Worm (Caenorhabditis elegans) whole organism, L2 larva: ENCODE data around the gene acr-3.

Experiments used
- C34F6.9 ChIP-seq: fragments of 150-350 bp; optimal IDR thresholded peaks from 2 replicates; lab custom pipeline; 2014; ENCODE audit warnings: missing biosample characterization, missing genetic modification characterization
- F13H6.1 ChIP-seq: sonication (generic microtip); optimal IDR thresholded peaks from 2 replicates; lab custom pipeline; 2016; ENCODE audit warnings: missing genetic modification characterization, missing compliant biosample characterization
- Y55F3AM.14 ChIP-seq: fragments of 200-800 bp; sonication (Bioruptor generic); optimal IDR thresholded peaks from 2 replicates; lab custom pipeline; 2018; ENCODE audit warnings: mild to moderate bottlenecking, missing genetic modification characterization, missing compliant biosample characterization
- aly-2 ChIP-seq: fragments of 150-350 bp; optimal IDR thresholded peaks from 2 replicates; lab custom pipeline; 2014; ENCODE audit warnings: missing biosample characterization, missing genetic modification characterization
- ceh-16 ChIP-seq: fragments of 150-350 bp; optimal IDR thresholded peaks from 2 replicates; lab custom pipeline; 2014; ENCODE audit warnings: missing biosample characterization, missing genetic modification characterization
- ceh-82 ChIP-seq: fragments of 150-350 bp; optimal IDR thresholded peaks from 2 replicates; lab custom pipeline; 2014; ENCODE audit warnings: missing biosample characterization, missing genetic modification characterization
- crh-2 ChIP-seq: sonication (generic microtip); optimal IDR thresholded peaks from 2 replicates; lab custom pipeline; 2017; ENCODE audit warnings: missing biosample characterization, missing genetic modification characterization
- dmd-4 ChIP-seq: sonication (generic microtip); optimal IDR thresholded peaks from 2 replicates; lab custom pipeline; 2017; ENCODE audit warnings: missing biosample characterization, missing genetic modification characterization
- elt-1 ChIP-seq: fragments of 150-350 bp; optimal IDR thresholded peaks from 2 replicates; lab custom pipeline; 2014; ENCODE audit warnings: missing biosample characterization, missing genetic modification characterization
- elt-3 ChIP-seq: sonication (generic microtip); optimal IDR thresholded peaks from 2 replicates; lab custom pipeline; 2017; ENCODE audit warnings: missing biosample characterization, missing genetic modification characterization
- fos-1 ChIP-seq: fragments of 150-350 bp; optimal IDR thresholded peaks from 2 replicates; lab custom pipeline; 2014; ENCODE audit warnings: missing biosample characterization, missing genetic modification characterization
- gmeb-1 ChIP-seq: fragments of 150-350 bp; optimal IDR thresholded peaks from 2 replicates; lab custom pipeline; 2014; ENCODE audit warnings: missing biosample characterization, missing genetic modification characterization
- lin-11 ChIP-seq: fragments of 150-350 bp; sonication (generic microtip); optimal IDR thresholded peaks from 2 replicates; lab custom pipeline; 2014; ENCODE audit warnings: missing biosample characterization, missing genetic modification characterization, inconsistent platforms, mixed read lengths
- lin-13 ChIP-seq: fragments of 150-350 bp; optimal IDR thresholded peaks from 2 replicates; lab custom pipeline; 2014; ENCODE audit warnings: missing biosample characterization, missing genetic modification reagents, missing genetic modification characterization
- mab-5 ChIP-seq: fragments of 150-350 bp; optimal IDR thresholded peaks from 2 replicates; lab custom pipeline; 2014; ENCODE audit warnings: missing biosample characterization, missing genetic modification characterization
- mbf-1 ChIP-seq: sonication (generic microtip); optimal IDR thresholded peaks from 2 replicates; lab custom pipeline; 2017; ENCODE audit warnings: missing biosample characterization, missing genetic modification characterization
- mdl-1 ChIP-seq, 2 experiments: fragments of 150-350 bp in 1 of 2; sonication (generic microtip) in 1 of 2; optimal IDR thresholded peaks; 2 replicates each; lab custom pipeline; 2017; ENCODE audit warnings: missing biosample characterization in 2 of 2, missing genetic modification characterization in 2 of 2
- nhr-129 ChIP-seq: fragments of 150-350 bp; optimal IDR thresholded peaks from 2 replicates; lab custom pipeline; 2014; ENCODE audit warnings: missing biosample characterization, missing genetic modification characterization
- nhr-21 ChIP-seq: fragments of 150-350 bp; optimal IDR thresholded peaks from 2 replicates; lab custom pipeline; 2014; ENCODE audit warnings: missing biosample characterization, missing genetic modification characterization
- nhr-25 ChIP-seq: fragments of 150-350 bp; sonication (generic microtip); optimal IDR thresholded peaks from 3 replicates; lab custom pipeline; 2014; ENCODE audit warnings: missing biosample characterization, missing genetic modification characterization
- peb-1 ChIP-seq: fragments of 150-350 bp; optimal IDR thresholded peaks from 2 replicates; lab custom pipeline; 2014; ENCODE audit warnings: missing biosample characterization, missing genetic modification characterization
- skn-1 ChIP-seq: sonication (generic microtip); optimal IDR thresholded peaks from 2 replicates; lab custom pipeline; 2017; ENCODE audit warnings: missing biosample characterization, missing genetic modification characterization
- sma-3 ChIP-seq: sonication (generic microtip); optimal IDR thresholded peaks from 2 replicates; lab custom pipeline; 2016; ENCODE audit warnings: missing genetic modification reagents, missing genetic modification characterization, missing compliant biosample characterization
- sma-9 ChIP-seq, 2 experiments: fragments of 150-350 bp in 1 of 2; sonication (generic microtip) in 1 of 2; optimal IDR thresholded peaks; 2 replicates each; lab custom pipeline; 2014 to 2016; ENCODE audit warnings: missing genetic modification characterization in 2 of 2, mild to moderate bottlenecking in 1 of 2, missing biosample characterization in 1 of 2, missing compliant biosample characterization in 1 of 2, missing genetic modification reagents in 1 of 2, moderate library complexity in 1 of 2
- unc-39 ChIP-seq: fragments of 150-350 bp; optimal IDR thresholded peaks from 2 replicates; lab custom pipeline; 2014; ENCODE audit warnings: missing biosample characterization, missing genetic modification characterization
- unc-55 ChIP-seq: fragments of 150-350 bp; sonication (generic microtip); optimal IDR thresholded peaks from 3 replicates; lab custom pipeline; 2014; ENCODE audit warnings: missing biosample characterization, missing genetic modification reagents, missing genetic modification characterization
- zag-1 ChIP-seq: fragments of 150-350 bp; optimal IDR thresholded peaks from 2 replicates; lab custom pipeline; 2014; ENCODE audit warnings: missing biosample characterization, missing genetic modification characterization
- ztf-1 ChIP-seq: fragments of 200-800 bp; sonication (Bioruptor generic); conservative IDR thresholded peaks from 2 replicates; pipeline ENCODE4 v1.3.6; 2022; ENCODE audit warnings: missing genetic modification characterization, missing compliant biosample characterization
- ztf-11 ChIP-seq: sonication (generic microtip); optimal IDR thresholded peaks from 2 replicates; lab custom pipeline; 2017; ENCODE audit warnings: missing biosample characterization, missing genetic modification characterization
- ztf-4 ChIP-seq: fragments of 150-350 bp; optimal IDR thresholded peaks from 2 replicates; lab custom pipeline; 2014; ENCODE audit warnings: missing biosample characterization, missing genetic modification characterization

The acr-3 gene

DNA sequence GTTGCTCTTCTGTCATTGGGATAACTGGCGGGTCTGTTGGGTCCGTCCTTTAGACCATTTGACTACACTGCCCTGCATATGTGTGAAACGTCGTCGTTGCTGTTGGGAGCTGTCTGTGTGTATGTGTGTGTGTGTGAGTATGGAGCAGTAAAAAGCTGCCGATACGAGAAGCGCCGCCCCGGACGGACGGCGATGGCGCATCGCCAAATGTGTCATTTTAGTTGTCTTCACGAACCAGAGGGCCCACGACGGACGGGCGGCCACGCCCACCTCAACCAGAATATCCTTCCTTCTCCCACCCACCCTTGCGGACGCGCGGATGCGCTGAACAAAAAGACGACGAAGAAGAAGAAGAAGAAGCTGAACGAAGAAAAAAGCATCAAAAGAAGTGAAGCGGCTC lies 7.1 kb upstream of the acr-3 start, which contains the start of gene acr-2:
acr-2 (plus strand) TSS at position 301 of the 400 bp plus-strand sequence.
- TF ChIP-seq nhr-129 (no peak), gmeb-1 (no peak), skn-1 (tag; lab: Kevin White, UChicago) (no peak), nhr-21 (tag; lab: Kevin White, UChicago) (no peak), F13H6.1 (peak; percentile 8)

DNA sequence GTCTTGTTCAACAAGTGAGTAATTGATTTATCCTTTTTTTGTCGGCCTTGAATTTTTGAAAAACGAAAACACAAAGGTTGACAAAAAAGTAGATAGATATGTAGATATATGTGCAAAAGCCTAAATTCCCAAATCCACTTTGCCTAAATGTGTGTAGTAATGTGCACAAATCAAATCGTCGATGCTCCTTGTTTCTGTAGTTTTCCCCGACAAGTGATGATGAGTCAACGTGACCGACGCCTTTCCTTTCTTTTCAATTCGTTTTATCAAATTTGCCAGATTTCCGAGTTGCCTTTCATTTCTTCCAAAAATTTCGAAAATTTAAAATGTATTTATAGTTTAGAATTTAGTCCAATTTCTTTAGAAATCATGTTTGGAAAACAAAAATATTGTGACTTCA lies 4.2 kb upstream of the acr-3 start:
- no peak for TF ChIP-seq aly-2 (tag; lab: Kevin White, UChicago)
- peak; percentile 25 for TF ChIP-seq sma-9 (GFP tag; optimal IDR thresholded peaks at IDR 0.05; lab: Kevin White, UChicago)
- TF ChIP-seq sma-9 (tag; optimal IDR thresholded peaks at IDR 0.05; lab: Kevin White, UChicago) = no peak
- TF ChIP-seq, all 48 proteins: peak for 1

DNA sequence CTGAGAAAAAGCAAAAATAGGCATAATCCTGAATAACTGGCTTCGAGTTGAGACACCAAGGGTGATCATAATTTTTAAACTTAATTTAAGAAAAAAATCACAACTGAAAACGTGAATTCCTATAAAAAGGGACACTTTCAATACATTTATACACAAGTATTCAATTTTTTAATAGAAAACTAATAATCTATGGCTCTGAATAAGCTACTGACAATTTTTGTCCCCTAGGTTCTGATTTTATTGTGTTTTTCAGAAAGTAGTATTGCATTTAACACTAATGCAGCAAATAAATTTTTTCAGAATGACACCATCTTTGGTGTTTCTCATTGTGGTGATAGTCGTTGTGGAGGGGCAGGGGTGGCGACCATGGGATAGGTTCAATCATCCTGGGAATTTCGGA lies 3.9 kb downstream of the acr-3 start, which contains the start of gene nas-11:
nas-11 (plus strand) TSS at position 301 of the 400 bp plus-strand sequence.
- TF ChIP-seq ztf-11 (no peak), nhr-25 (tag; lab: Kevin White, UChicago) (no peak), Y55F3AM.14 (no peak), unc-39 (no peak), ztf-1 (GFP tag; lab: Robert Waterston, UW) (no peak), nhr-21 (tag; lab: Kevin White, UChicago) (no peak), mdl-1 (tag; optimal IDR thresholded peaks at IDR 0.05; lab: Kevin White, UChicago) (no peak), ceh-16 (tag; lab: Kevin White, UChicago) (no peak), gmeb-1 (no peak), lin-13 (GFP tag; lab: Kevin White, UChicago) (no peak), dmd-4 (tag; lab: Kevin White, UChicago) (no peak), sma-3 (no peak), zag-1 (no peak), elt-3 (tag; lab: Kevin White, UChicago) (no peak), mab-5 (tag; lab: Kevin White, UChicago) (no peak)
- TF ChIP-seq, all 48 proteins: peak for 0

DNA sequence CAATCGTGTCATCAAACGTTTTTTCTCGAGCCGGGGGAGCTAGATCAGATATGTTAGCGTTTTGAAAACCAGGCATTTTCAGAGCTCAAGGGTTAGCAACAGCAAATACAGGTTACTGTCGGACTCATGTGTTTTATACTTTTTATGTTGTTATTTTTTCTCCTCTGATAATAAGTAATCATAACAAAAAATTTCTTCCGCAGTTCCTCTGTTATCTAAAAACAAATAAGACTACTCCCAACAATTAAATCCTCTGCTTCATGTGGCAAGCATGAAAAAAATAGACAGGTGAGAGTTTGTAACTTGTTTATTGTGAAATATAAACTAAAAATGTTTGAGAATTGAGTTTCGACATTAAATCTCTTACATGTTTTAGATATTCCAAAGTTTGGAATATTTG lies 9.3 kb downstream of the acr-3 start, which contains the start of gene smf-2:
smf-2 (minus strand) TSS at position 101 of the 400 bp plus-strand sequence.
- TF ChIP-seq unc-39 = no peak
- no peak for TF ChIP-seq mbf-1
- TF ChIP-seq sma-3 = no peak
- TF ChIP-seq peb-1 (tag; lab: Kevin White, UChicago) = no peak
- TF ChIP-seq ztf-4 (tag; lab: Kevin White, UChicago) = no peak
- TF ChIP-seq unc-55 (GFP tag; lab: Kevin White, UChicago) = no peak
- TF ChIP-seq skn-1 (tag; lab: Kevin White, UChicago) = no peak
- TF ChIP-seq elt-1 (tag; lab: Kevin White, UChicago) = no peak
- TF ChIP-seq, all 48 proteins: peak for 0

DNA sequence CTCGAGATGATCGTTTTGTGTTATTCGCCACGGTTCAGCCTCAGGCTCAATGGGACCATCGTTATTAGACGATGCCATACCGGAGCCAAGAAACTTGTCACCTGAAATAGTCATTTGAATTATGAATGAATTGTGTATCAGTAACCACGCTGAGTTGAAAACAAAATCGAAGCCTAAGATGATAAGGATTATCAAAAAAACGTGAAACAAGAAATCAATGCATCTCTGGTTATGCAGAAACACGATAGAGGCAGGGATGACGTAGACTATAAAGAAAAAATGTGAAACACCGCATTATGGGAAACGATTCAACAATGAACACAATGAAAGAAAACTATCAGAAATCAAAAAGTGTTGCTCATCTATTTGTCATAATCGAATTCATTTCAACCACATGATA lies 13.6 kb downstream of the acr-3 start, which contains the start of gene smf-1:
smf-1 (minus strand) TSS at position 101 of the 400 bp plus-strand sequence.
- TF ChIP-seq nhr-25 (tag; lab: Kevin White, UChicago) = peak; percentile 10
- no peak for TF ChIP-seq lin-13 (GFP tag; lab: Kevin White, UChicago)

DNA sequence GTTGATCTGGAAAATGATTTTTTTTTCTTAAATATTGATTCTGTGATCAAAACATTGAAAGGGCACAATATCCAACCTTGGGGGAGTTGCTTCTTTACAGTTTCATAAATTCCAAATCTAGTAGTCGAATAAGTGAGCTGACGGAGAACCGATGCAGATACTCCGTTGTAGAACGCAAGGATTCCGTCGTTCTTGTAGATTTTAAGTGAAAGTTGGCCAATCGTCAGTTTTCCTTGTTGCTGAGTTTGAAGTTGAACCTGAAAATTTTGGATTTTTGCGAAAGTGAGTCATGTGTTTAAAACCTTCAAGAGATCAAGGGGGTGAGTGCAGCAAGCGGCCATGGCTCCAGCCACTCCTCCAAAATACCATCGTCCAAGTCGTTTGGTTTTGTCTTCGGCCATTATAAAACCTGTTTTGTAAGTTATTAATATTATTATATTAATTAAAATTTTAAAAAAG lies 16.0 kb downstream of the acr-3 start, which contains the start of gene slc-25A10:
slc-25A10 (minus strand) TSS at position 409 of the 459 bp plus-strand sequence.
- no peak for TF ChIP-seq Y55F3AM.14
- no peak for TF ChIP-seq ztf-4 (tag; lab: Kevin White, UChicago)
- TF ChIP-seq ceh-82 = no peak
- TF ChIP-seq F13H6.1 = no peak
- no peak for TF ChIP-seq zag-1
- TF ChIP-seq C34F6.9 (tag; lab: Kevin White, UChicago) = no peak
- TF ChIP-seq nhr-25 (tag; lab: Kevin White, UChicago) = no peak

DNA sequence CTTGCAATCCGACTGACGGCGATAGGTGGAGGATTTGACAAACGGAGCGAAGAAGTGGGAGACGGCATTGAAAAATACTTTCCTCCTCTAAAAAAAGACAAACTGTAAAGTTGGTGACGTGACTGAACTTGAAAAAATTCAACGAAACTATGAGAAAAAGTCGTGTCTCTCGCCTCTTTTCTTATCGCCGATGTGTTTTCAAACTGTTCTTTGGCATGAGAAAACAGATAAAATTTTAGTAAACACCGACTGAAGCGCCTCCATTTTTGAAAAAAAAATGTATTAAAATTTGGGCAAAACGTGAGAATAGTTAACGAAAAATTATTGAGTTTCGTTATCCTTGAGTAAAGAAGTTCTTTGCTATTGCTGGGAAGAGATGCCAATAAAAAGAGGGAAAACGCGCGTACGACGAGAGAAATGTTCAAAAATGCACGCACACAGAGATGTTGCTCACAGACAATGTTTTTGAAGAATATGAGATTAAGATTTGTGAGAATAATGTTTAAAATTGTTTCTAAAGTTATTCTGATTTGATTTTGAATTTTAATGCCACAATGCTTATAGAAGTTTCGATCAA lies 19.6 kb downstream of the acr-3 start:
- peak; percentile 33 for TF ChIP-seq C34F6.9 (tag; lab: Kevin White, UChicago)
- TF ChIP-seq nhr-129 = peak; percentile 38
- peak; percentile 65 to 70 for TF ChIP-seq mdl-1 (tag; optimal IDR thresholded peaks at IDR 0.05; lab: Kevin White, UChicago)
- peak; percentile 26 for TF ChIP-seq sma-9 (GFP tag; optimal IDR thresholded peaks at IDR 0.05; lab: Kevin White, UChicago)
- no peak for TF ChIP-seq sma-9 (tag; optimal IDR thresholded peaks at IDR 0.05; lab: Kevin White, UChicago)
- TF ChIP-seq lin-11 (tag; lab: Kevin White, UChicago) = no peak
- TF ChIP-seq unc-55 (GFP tag; lab: Kevin White, UChicago) = peak; percentile 55
- no peak for TF ChIP-seq gmeb-1
- peak; percentile 42 for TF ChIP-seq crh-2
- TF ChIP-seq fos-1 (tag; lab: Kevin White, UChicago) = peak; percentile 23
- TF ChIP-seq, all 48 proteins: peak for 7
